Worm (Caenorhabditis elegans) whole organism, L1 larva: ENCODE results near the gene cyp-13A1.

Source experiments
- F16B12.6 ChIP-seq: fragments of 150-350 bp; optimal IDR thresholded peaks from 2 replicates; lab custom pipeline; 2014; ENCODE audit warnings: missing biosample characterization, missing genetic modification characterization
- Y116A8C.19 ChIP-seq: sonication (generic microtip); optimal IDR thresholded peaks from 2 replicates; lab custom pipeline; 2016; ENCODE audit warnings: missing compliant biosample characterization, missing genetic modification characterization, borderline replicate concordance
- aly-2 ChIP-seq: fragments of 150-350 bp; optimal IDR thresholded peaks from 2 replicates; lab custom pipeline; 2014; ENCODE audit warnings: missing biosample characterization, missing genetic modification characterization
- ceh-8 ChIP-seq: fragments of 200-800 bp; sonication (Bioruptor generic); optimal IDR thresholded peaks from 2 replicates; lab custom pipeline; 2018; ENCODE audit warnings: mild to moderate bottlenecking, missing genetic modification characterization, moderate library complexity, missing compliant biosample characterization
- ceh-82 ChIP-seq, 3 experiments: fragments of 150-350 bp in 1 of 3; sonication (generic microtip) in 2 of 3; optimal IDR thresholded peaks; 2 replicates each; lab custom pipeline; 2014 to 2017; ENCODE audit warnings: missing biosample characterization in 3 of 3, missing genetic modification characterization in 3 of 3
- dpl-1 ChIP-seq, 3 experiments: fragments of 150-350 bp in 2 of 3; sonication (generic microtip) in 1 of 3; optimal IDR thresholded peaks; 2 replicates each; lab custom pipeline; 2014 to 2017; ENCODE audit warnings: missing biosample characterization in 3 of 3, missing genetic modification characterization in 3 of 3, missing genetic modification reagents in 3 of 3
- efl-1 ChIP-seq, 4 experiments: fragments of 150-350 bp; optimal IDR thresholded peaks in 3 of 4; peaks in 1 of 4; 1 replicate in 1 of 4; 2 replicates in 3 of 4; lab custom pipeline; 2014; ENCODE audit warnings: missing biosample characterization in 2 of 4, missing genetic modification characterization in 2 of 4, missing genetic modification reagents in 2 of 4
- efl-3 ChIP-seq: fragments of 200-800 bp; sonication (Bioruptor generic); optimal IDR thresholded peaks from 2 replicates; lab custom pipeline; 2018; ENCODE audit warnings: mild to moderate bottlenecking, missing genetic modification characterization, missing compliant biosample characterization
- elt-3 ChIP-seq, 6 experiments: fragments of 150-350 bp in 1 of 6; sonication (generic microtip); optimal IDR thresholded peaks; 2 replicates each; lab custom pipeline; 2017 to 2018; ENCODE audit warnings: missing biosample characterization in 6 of 6, missing genetic modification characterization in 6 of 6, inconsistent platforms in 1 of 6
- ets-5 ChIP-seq: fragments of 200-800 bp; sonication (Bioruptor generic); IDR thresholded peaks from 2 replicates; pipeline ENCODE4 v1.3.6; 2022; ENCODE audit warnings: missing genetic modification characterization, missing compliant biosample characterization
- fkh-10 ChIP-seq: sonication (generic microtip); optimal IDR thresholded peaks from 2 replicates; lab custom pipeline; 2017; ENCODE audit warnings: missing biosample characterization, missing genetic modification reagents, missing genetic modification characterization
- fkh-8 ChIP-seq: sonication (generic microtip); optimal IDR thresholded peaks from 2 replicates; lab custom pipeline; 2016; ENCODE audit warnings: mild to moderate bottlenecking, missing genetic modification characterization, missing compliant biosample characterization
- grh-1 ChIP-seq: fragments of 200-800 bp; sonication (Bioruptor generic); IDR thresholded peaks from 2 replicates; pipeline ENCODE4 v1.3.6; 2022; ENCODE audit warnings: missing genetic modification reagents, missing genetic modification characterization, missing compliant biosample characterization
- hlh-17 ChIP-seq: fragments of 200-800 bp; sonication (Bioruptor generic); optimal IDR thresholded peaks from 2 replicates; lab custom pipeline; 2018; ENCODE audit warnings: missing genetic modification characterization, mild to moderate bottlenecking, missing compliant biosample characterization, moderate library complexity, borderline replicate concordance
- hlh-4 ChIP-seq: sonication (generic microtip); optimal IDR thresholded peaks from 2 replicates; lab custom pipeline; 2016; ENCODE audit warnings: mild to moderate bottlenecking, missing genetic modification characterization, missing compliant biosample characterization
- lin-13 ChIP-seq: fragments of 150-350 bp; optimal IDR thresholded peaks from 2 replicates; lab custom pipeline; 2014; ENCODE audit warnings: missing biosample characterization, missing genetic modification reagents, missing genetic modification characterization
- lin-14 ChIP-seq: fragments of 200-800 bp; sonication (Bioruptor generic); optimal IDR thresholded peaks from 2 replicates; lab custom pipeline; 2018; ENCODE audit warnings: mild to moderate bottlenecking, missing genetic modification characterization, moderate library complexity, missing compliant biosample characterization
- lir-3 ChIP-seq: sonication (generic microtip); optimal IDR thresholded peaks from 2 replicates; lab custom pipeline; 2016; ENCODE audit warnings: mild to moderate bottlenecking, missing genetic modification characterization, moderate library complexity, missing compliant biosample characterization; ENCODE audit not compliant: poor library complexity
- lsy-2 ChIP-seq, 2 experiments: fragments of 150-350 bp; optimal IDR thresholded peaks; 2 replicates each; lab custom pipeline; 2014; ENCODE audit warnings: missing biosample characterization in 2 of 2, missing genetic modification characterization in 2 of 2
- mef-2 ChIP-seq: fragments of 150-350 bp; optimal IDR thresholded peaks from 2 replicates; lab custom pipeline; 2014; ENCODE audit warnings: missing biosample characterization, missing genetic modification characterization
- nhr-11 ChIP-seq: fragments of 150-350 bp; optimal IDR thresholded peaks from 2 replicates; lab custom pipeline; 2014; ENCODE audit warnings: missing biosample characterization, missing genetic modification characterization
- nhr-19 ChIP-seq: fragments of 200-800 bp; sonication (Bioruptor generic); conservative IDR thresholded peaks from 2 replicates; pipeline ENCODE4 v1.3.6; 2022; ENCODE audit warnings: missing genetic modification characterization, missing compliant biosample characterization
- nhr-20 ChIP-seq: sonication (generic microtip); optimal IDR thresholded peaks from 2 replicates; lab custom pipeline; 2016; ENCODE audit warnings: mild to moderate bottlenecking, missing genetic modification characterization, missing compliant biosample characterization
- nhr-237 ChIP-seq: fragments of 150-350 bp; optimal IDR thresholded peaks from 2 replicates; lab custom pipeline; 2014; ENCODE audit warnings: missing biosample characterization, missing genetic modification characterization
- nhr-28 ChIP-seq: fragments of 150-350 bp; optimal IDR thresholded peaks from 2 replicates; lab custom pipeline; 2014; ENCODE audit warnings: missing biosample characterization, missing genetic modification characterization
- nhr-71 ChIP-seq: sonication (generic microtip); optimal IDR thresholded peaks from 2 replicates; lab custom pipeline; 2016; ENCODE audit warnings: mild to moderate bottlenecking, missing genetic modification characterization, moderate library complexity, missing compliant biosample characterization
- nhr-77 ChIP-seq: fragments of 150-350 bp; optimal IDR thresholded peaks from 2 replicates; lab custom pipeline; 2014; ENCODE audit warnings: missing biosample characterization, missing genetic modification characterization
- nhr-85 ChIP-seq: sonication (generic microtip); peaks from one replicate; lab custom pipeline; 2016; ENCODE audit warnings: missing genetic modification characterization, inconsistent platforms, missing compliant biosample characterization
- pag-3 ChIP-seq: sonication (generic microtip); optimal IDR thresholded peaks from 2 replicates; lab custom pipeline; 2017; ENCODE audit warnings: missing genetic modification characterization, mild to moderate bottlenecking, missing compliant biosample characterization, antibody characterized with exemption, borderline replicate concordance; ENCODE audit not compliant: insufficient read depth
- rnt-1 ChIP-seq: sonication (generic microtip); optimal IDR thresholded peaks from 2 replicates; lab custom pipeline; 2016; ENCODE audit warnings: mild to moderate bottlenecking, missing genetic modification characterization, moderate library complexity, missing compliant biosample characterization
- skn-1 ChIP-seq: fragments of 150-350 bp; optimal IDR thresholded peaks from 2 replicates; lab custom pipeline; 2014; ENCODE audit warnings: missing biosample characterization, missing genetic modification characterization
- snpc-4 ChIP-seq: fragments of 150-350 bp; optimal IDR thresholded peaks from 2 replicates; lab custom pipeline; 2014; ENCODE audit warnings: missing biosample characterization, missing genetic modification characterization
- snu-23 ChIP-seq: sonication (generic microtip); optimal IDR thresholded peaks from 2 replicates; lab custom pipeline; 2016; ENCODE audit warnings: missing genetic modification characterization, missing compliant biosample characterization
- swsn-7 ChIP-seq: sonication (generic microtip); optimal IDR thresholded peaks from 2 replicates; lab custom pipeline; 2016; ENCODE audit warnings: missing genetic modification characterization, missing compliant biosample characterization
- unc-86 ChIP-seq: sonication (generic microtip); optimal IDR thresholded peaks from 2 replicates; lab custom pipeline; 2016; ENCODE audit warnings: missing genetic modification characterization, missing compliant biosample characterization
- xbp-1 ChIP-seq: sonication (generic microtip); optimal IDR thresholded peaks from 2 replicates; lab custom pipeline; 2016; ENCODE audit warnings: missing genetic modification characterization, missing compliant biosample characterization
- ztf-11 ChIP-seq, 2 experiments: sonication (generic microtip); optimal IDR thresholded peaks; 2 replicates each; lab custom pipeline; 2016 to 2017; ENCODE audit warnings: missing genetic modification characterization in 2 of 2, missing biosample characterization in 1 of 2, missing compliant biosample characterization in 1 of 2

cyp-13A1 gene

DNA sequence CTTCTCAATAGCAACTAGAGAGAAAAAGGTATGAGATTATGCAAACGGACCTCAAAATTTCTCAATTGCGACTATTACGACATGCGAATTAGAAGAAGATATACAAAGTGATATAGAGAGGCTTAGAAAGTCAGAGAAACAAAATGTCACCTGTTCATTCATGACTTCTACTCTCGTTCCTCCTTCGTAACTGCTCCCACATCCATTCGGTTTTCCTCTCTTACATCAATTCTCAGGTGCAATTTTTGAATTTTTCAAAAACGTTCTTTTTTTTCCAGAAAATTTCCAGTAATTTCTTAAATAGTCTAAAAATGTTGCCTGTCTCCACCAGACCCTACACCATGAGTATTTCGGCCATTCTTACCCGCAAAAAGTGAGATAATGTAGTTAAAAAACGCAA is 17.1 kb downstream of the cyp-13A1 start:
- TF ChIP-seq Y116A8C.19 (no peak), efl-1 (optimal IDR thresholded peaks at IDR 0.05; lab: Kevin White, UChicago) (no peak), efl-1 (GFP tag; optimal IDR thresholded peaks at IDR 0.05 in 1 of 2; lab: Kevin White, UChicago) (peak in 1 of 2 experiments; percentile 80)

DNA sequence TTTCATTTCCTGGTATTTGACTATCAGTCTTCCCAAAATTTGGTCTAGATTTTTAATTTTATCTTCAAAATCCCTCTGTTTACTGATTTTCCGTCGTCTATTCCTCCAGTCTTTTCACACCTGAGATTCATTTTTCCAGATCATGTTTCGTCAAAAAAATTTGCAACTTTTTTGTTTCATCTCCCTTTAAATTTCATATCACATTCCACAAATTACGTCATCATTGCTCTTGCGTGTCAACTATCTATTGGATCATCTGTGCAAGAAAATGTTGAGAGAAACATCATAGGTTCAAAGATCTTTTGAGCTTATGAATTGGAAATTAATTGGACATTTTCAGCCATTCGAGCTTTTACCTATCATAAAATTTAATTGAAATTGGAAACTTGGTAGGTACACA is 22.4 kb downstream of the cyp-13A1 start:
- TF ChIP-seq ztf-11 (tag; optimal IDR thresholded peaks at IDR 0.05; lab: Kevin White, UChicago): no peak
- no peak for TF ChIP-seq skn-1
- no peak for TF ChIP-seq efl-3 (GFP tag; lab: Kevin White, UChicago)
- TF ChIP-seq nhr-85 (tag; lab: Kevin White, UChicago): no peak
- TF ChIP-seq efl-1 (optimal IDR thresholded peaks at IDR 0.05; lab: Kevin White, UChicago): no peak
- peak in 1 of 2 experiments; percentile 63 for TF ChIP-seq efl-1 (GFP tag; optimal IDR thresholded peaks at IDR 0.05 in 1 of 2; lab: Kevin White, UChicago)
- no peak for TF ChIP-seq lin-13 (GFP tag; lab: Kevin White, UChicago)
- TF ChIP-seq nhr-71 (tag; lab: Kevin White, UChicago): peak; percentile 1
- TF ChIP-seq xbp-1 (tag; lab: Kevin White, UChicago): peak; percentile 49
- TF ChIP-seq hlh-4 (tag; lab: Kevin White, UChicago): no peak
- peak; percentile 13 for TF ChIP-seq fkh-8 (tag; lab: Kevin White, UChicago)
- no peak for TF ChIP-seq unc-86 (tag; lab: Kevin White, UChicago)

DNA sequence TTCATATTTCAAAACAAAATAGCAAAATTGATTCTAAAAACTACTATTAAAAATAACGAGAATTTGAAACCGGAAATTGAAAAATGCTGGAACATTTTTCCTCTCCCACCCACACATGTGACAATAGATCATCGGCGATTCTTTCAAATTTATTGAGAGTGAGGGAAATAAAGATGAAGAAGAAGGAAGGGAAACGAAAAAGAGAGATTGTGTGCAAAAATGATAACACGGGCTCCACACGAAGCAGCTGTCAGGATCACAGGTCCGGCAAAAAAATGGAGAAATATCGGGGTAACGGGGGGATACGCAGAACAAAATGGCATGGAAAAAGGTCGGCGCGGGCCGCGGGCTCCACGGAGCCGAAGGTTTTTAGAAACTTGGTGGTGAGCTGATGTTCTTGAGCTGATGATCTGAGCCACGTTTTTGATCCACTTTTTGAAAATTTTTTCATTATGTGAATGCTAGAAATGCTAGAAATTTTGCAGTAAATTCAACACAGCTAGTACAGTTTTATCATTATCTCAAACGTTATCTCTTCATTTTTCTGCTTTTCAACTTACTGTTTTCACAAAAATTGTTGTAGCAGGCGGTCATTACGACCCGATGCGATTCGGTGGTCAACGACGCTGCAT is 24.0 kb downstream of the cyp-13A1 start, which contains the start of gene shk-1:
shk-1 (plus strand) TSS at position 582 of the 632 bp plus-strand sequence.
- TF ChIP-seq pag-3 (tag; lab: Kevin White, UChicago) (peak; percentile 72), F16B12.6 (tag; lab: Kevin White, UChicago) (no peak), dpl-1 (GFP tag; optimal IDR thresholded peaks at IDR 0.05; lab: Kevin White, UChicago) (no peak), nhr-237 (tag; lab: Kevin White, UChicago) (no peak), elt-3 (tag; optimal IDR thresholded peaks at IDR 0.05; lab: Kevin White, UChicago) (no peak), snu-23 (peak; percentile 27), nhr-20 (tag; lab: Kevin White, UChicago) (peak; percentile 21), fkh-10 (GFP tag; lab: Kevin White, UChicago) (no peak), snpc-4 (no peak), efl-1 (optimal IDR thresholded peaks at IDR 0.05; lab: Kevin White, UChicago) (no peak), efl-1 (GFP tag; optimal IDR thresholded peaks at IDR 0.05 in 1 of 2; lab: Kevin White, UChicago) (peak in 1 of 2 experiments; percentile 14), nhr-28 (no peak), hlh-4 (tag; lab: Kevin White, UChicago) (no peak), lsy-2 (tag; optimal IDR thresholded peaks at IDR 0.05; lab: Kevin White, UChicago) (peak in 1 of 2 experiments; percentile 47), rnt-1 (tag; lab: Kevin White, UChicago) (peak; percentile 77), ceh-82 (tag; optimal IDR thresholded peaks at IDR 0.05; lab: Kevin White, UChicago) (no peak), aly-2 (tag; lab: Kevin White, UChicago) (no peak), ets-5 (no peak), grh-1 (no peak), nhr-71 (tag; lab: Kevin White, UChicago) (peak; percentile 71), nhr-11 (tag; lab: Kevin White, UChicago) (peak; percentile 14), ceh-8 (GFP tag; lab: Kevin White, UChicago) (no peak), hlh-17 (GFP tag; lab: Kevin White, UChicago) (no peak), lin-14 (GFP tag; lab: Kevin White, UChicago) (peak; percentile 88), swsn-7 (tag; lab: Kevin White, UChicago) (peak; percentile 16), lir-3 (no peak), nhr-77 (tag; lab: Kevin White, UChicago) (no peak), mef-2 (tag; lab: Kevin White, UChicago) (no peak), nhr-19 (GFP tag; lab: Robert Waterston, UW) (peak; percentile 17; the same call in 1 of the 2 replicates)
